Fruit fly (Drosophila melanogaster): ENCODE measurements around the gene smp-30.
A peak's percentile ranks its signal among the peaks of the same experiment; 100 is the strongest.

Gene smp-30

dm6 chr3R:14716188-14717075, 34.6 kb downstream of the smp-30 start (continued):
- TF ChIP-seq CG1603 (tag; optimal IDR thresholded peaks at IDR 0.05) (no peak), CG8478 (optimal IDR thresholded peaks at IDR 0.05) (no peak), bowl (GFP tag; IDR thresholded peaks at IDR 0.05) (no peak), tgo (GFP tag; IDR thresholded peaks at IDR 0.05) (no peak), CG7987 (GFP tag; optimal IDR thresholded peaks at IDR 0.05) (no peak), Opbp (GFP tag; IDR thresholded peaks at IDR 0.05; ENCODE audit: partially characterized antibody) (no peak), sug (tag; optimal IDR thresholded peaks at IDR 0.05) (no peak), CG2120 (GFP tag; optimal IDR thresholded peaks at IDR 0.05) (no peak), HLH3B (GFP tag; IDR thresholded peaks at IDR 0.05) (peak; percentile 10; the same call in 1 of the 2 replicates), CG14965 (GFP tag; optimal IDR thresholded peaks at IDR 0.05; ENCODE audit: borderline replicate concordance) (no peak), CG17361 (GFP tag; IDR thresholded peaks at IDR 0.05) (peak; percentile 59; the same call in 2 of the 3 replicates), ranshi (GFP tag; IDR thresholded peaks at IDR 0.05) (no peak), CG30431 (GFP tag; optimal IDR thresholded peaks at IDR 0.05) (no peak), CG11560 (tag; IDR thresholded peaks at IDR 0.05) (no peak), Blimp-1 (GFP tag; optimal IDR thresholded peaks at IDR 0.05) (no peak), shn (GFP tag; optimal IDR thresholded peaks at IDR 0.05) (no peak), nmo (GFP tag; optimal IDR thresholded peaks at IDR 0.05) (peak; percentile 36), grau (tag; optimal IDR thresholded peaks at IDR 0.05) (peak; percentile 16), CG17328 (GFP tag; IDR thresholded peaks at IDR 0.05) (no peak), CG2889 (GFP tag; IDR thresholded peaks at IDR 0.05) (no peak), cg (GFP tag; optimal IDR thresholded peaks at IDR 0.05) (peak; percentile 42), CG7839 (tag; optimal IDR thresholded peaks at IDR 0.05) (peak; percentile 15), seq (GFP tag; IDR thresholded peaks at IDR 0.05) (no peak), CG11723 (GFP tag; optimal IDR thresholded peaks at IDR 0.05) (no peak), ap (GFP tag; IDR thresholded peaks at IDR 0.05) (no peak), D19A (tag; optimal IDR thresholded peaks at IDR 0.05) (peak; percentile 98), sens (GFP tag) (peak; percentile 83), CrebB (tag; optimal IDR thresholded peaks at IDR 0.05) (no peak), Xbp1 (GFP tag; optimal IDR thresholded peaks at IDR 0.05) (no peak), bsh (GFP tag; optimal IDR thresholded peaks at IDR 0.05) (peak in 1 of 2 experiments; percentile 11), CG8290 (GFP tag; optimal IDR thresholded peaks at IDR 0.05) (no peak), CG8290 (tag; optimal IDR thresholded peaks at IDR 0.05) (peak in 1 of 2 experiments; percentile 4), ase (GFP tag; IDR thresholded peaks at IDR 0.05) (no peak), H2.0 (GFP tag; IDR thresholded peaks at IDR 0.05) (no peak), crp (GFP tag; optimal IDR thresholded peaks at IDR 0.05) (no peak), dmrt11E (tag; optimal IDR thresholded peaks at IDR 0.05) (peak; percentile 53), CkIIα-i1 (GFP tag; IDR thresholded peaks at IDR 0.05) (no peak), crol (GFP tag; IDR thresholded peaks at IDR 0.05) (peak; percentile 70), CG33557 (GFP tag; optimal IDR thresholded peaks at IDR 0.05) (peak; percentile 34), chinmo (GFP tag; IDR thresholded peaks at IDR 0.05; ENCODE audit: partially characterized antibody) (0 out of 4 replicates have a peak, but pooled peaks have one; percentile 41), fu2 (GFP tag; optimal IDR thresholded peaks at IDR 0.05) (no peak), CG9932 (GFP tag; IDR thresholded peaks at IDR 0.05) (no peak), unpg (GFP tag; optimal IDR thresholded peaks at IDR 0.05) (peak; percentile 3), abd-A (tag; optimal IDR thresholded peaks at IDR 0.05) (peak; percentile 73), CG8281 (tag; optimal IDR thresholded peaks at IDR 0.05) (no peak), grn (GFP tag; optimal IDR thresholded peaks at IDR 0.05) (peak; percentile 46), YL-1 (GFP tag; optimal IDR thresholded peaks at IDR 0.05) (no peak), Eip74EF (GFP tag; optimal IDR thresholded peaks at IDR 0.05) (no peak), CG5245 (GFP tag; optimal IDR thresholded peaks at IDR 0.05) (no peak)

All from whole organism, embryonic.